Fruit fly (Drosophila melanogaster) whole organism, embryonic: ENCODE results near the gene geko.

Experiments
- BEAF-32 ChIP-seq: fragments of 200-800 bp; sonication (Bioruptor generic); optimal IDR thresholded peaks from 3 replicates; lab custom pipeline; 2017; ENCODE audit warnings: missing biosample characterization, missing genetic modification characterization, mild to moderate bottlenecking, moderate library complexity, missing genetic modification reagents
- CG11696 ChIP-seq: fragments of 200-800 bp; sonication (Bioruptor generic); IDR thresholded peaks from 2 replicates; pipeline ENCODE4 v1.3.6; 2022; ENCODE audit warnings: missing biosample characterization, missing genetic modification characterization
- CG14667 ChIP-seq: fragments of 200-800 bp; sonication (Bioruptor generic); IDR thresholded peaks from 2 replicates; pipeline ENCODE4 v1.3.6; 2022; ENCODE audit warnings: missing biosample characterization, missing genetic modification characterization
- CG15011 ChIP-seq: fragments of 200-800 bp; sonication (Bioruptor generic); optimal IDR thresholded peaks from 3 replicates; lab custom pipeline; 2018; ENCODE audit warnings: missing biosample characterization, mild to moderate bottlenecking, missing genetic modification characterization
- CG17612 ChIP-seq: fragments of 200-800 bp; sonication (Bioruptor generic); IDR thresholded peaks from 2 replicates; pipeline ENCODE4 v1.3.6; 2022; ENCODE audit warnings: missing biosample characterization, missing genetic modification characterization
- CG17802 ChIP-seq: fragments of 200-800 bp; sonication (Bioruptor generic); optimal IDR thresholded peaks from 2 replicates; lab custom pipeline; 2018; ENCODE audit warnings: missing biosample characterization, mild to moderate bottlenecking, missing genetic modification characterization, moderate library complexity
- CG18599 ChIP-seq: fragments of 200-800 bp; sonication (Bioruptor generic); optimal IDR thresholded peaks from 3 replicates; lab custom pipeline; 2017; ENCODE audit warnings: missing biosample characterization, missing genetic modification characterization, mild to moderate bottlenecking, moderate library complexity, missing genetic modification reagents
- CG18619 ChIP-seq: fragments of 200-800 bp; sonication (Bioruptor generic); optimal IDR thresholded peaks from 3 replicates; lab custom pipeline; 2017; ENCODE audit warnings: missing biosample characterization, mild to moderate bottlenecking, missing genetic modification characterization
- CG2129 ChIP-seq: fragments of 200-800 bp; sonication (Bioruptor generic); IDR thresholded peaks from 2 replicates; pipeline ENCODE4 v1.3.6; 2022; ENCODE audit warnings: missing biosample characterization, missing genetic modification characterization; ENCODE audit not compliant: partially characterized antibody
- CG2199 ChIP-seq: fragments of 200-800 bp; sonication (Bioruptor generic); IDR thresholded peaks from 3 replicates; pipeline ENCODE4 v1.3.6; 2022; ENCODE audit warnings: missing biosample characterization, missing genetic modification characterization
- CG31388 ChIP-seq: fragments of 200-800 bp; sonication (Bioruptor generic); optimal IDR thresholded peaks from 2 replicates; lab custom pipeline; 2016; ENCODE audit warnings: missing biosample characterization, missing genetic modification characterization
- CG3163 ChIP-seq: fragments of 200-800 bp; sonication (Bioruptor generic); optimal IDR thresholded peaks from 3 replicates; lab custom pipeline; 2016; ENCODE audit warnings: missing biosample characterization, missing genetic modification characterization
- CG3838 ChIP-seq: fragments of 200-800 bp; sonication (Bioruptor generic); optimal IDR thresholded peaks from 3 replicates; lab custom pipeline; 2016; ENCODE audit warnings: missing biosample characterization, missing genetic modification characterization
- CG6791 ChIP-seq: fragments of 200-800 bp; sonication (Bioruptor generic); IDR thresholded peaks from 3 replicates; pipeline ENCODE4 v1.3.6; 2022; ENCODE audit warnings: missing biosample characterization, missing genetic modification characterization; ENCODE audit not compliant: partially characterized antibody
- CG9876 ChIP-seq: fragments of 200-800 bp; sonication (Bioruptor generic); optimal IDR thresholded peaks from 2 replicates; lab custom pipeline; 2016; ENCODE audit warnings: missing biosample characterization, missing genetic modification characterization
- CTCF ChIP-seq: fragments of 200-800 bp; sonication (Bioruptor generic); optimal IDR thresholded peaks from 2 replicates; lab custom pipeline; 2017; ENCODE audit warnings: missing biosample characterization, mild to moderate bottlenecking, missing genetic modification characterization, moderate library complexity
- Camta ChIP-seq: fragments of 200-800 bp; sonication (Bioruptor generic); optimal IDR thresholded peaks from 2 replicates; lab custom pipeline; 2016; ENCODE audit warnings: missing biosample characterization, missing genetic modification characterization
- Dfd ChIP-seq, 2 experiments: fragments of >200 bp; optimal IDR thresholded peaks; 2 replicates each; lab custom pipeline; 2017; ENCODE audit warnings: missing biosample characterization in 2 of 2, missing genetic modification characterization in 2 of 2
- Drgx ChIP-seq: fragments of 200-800 bp; sonication (Bioruptor generic); IDR thresholded peaks from 2 replicates; pipeline ENCODE4 v1.3.6; 2022; ENCODE audit warnings: missing biosample characterization, missing genetic modification characterization
- Ets65A ChIP-seq: fragments of 200-800 bp; sonication (Bioruptor generic); peaks from one replicate; lab custom pipeline; 2016; ENCODE audit warnings: missing biosample characterization, missing genetic modification characterization
- Gug ChIP-seq: fragments of 200-800 bp; sonication (Bioruptor generic); IDR thresholded peaks from 4 replicates; pipeline ENCODE4 v1.3.6; 2022; ENCODE audit warnings: missing biosample characterization, missing genetic modification characterization
- Hand ChIP-seq: fragments of 200-800 bp; sonication (Bioruptor generic); optimal IDR thresholded peaks from 2 replicates; lab custom pipeline; 2017; ENCODE audit warnings: mild to moderate bottlenecking, missing biosample characterization, missing genetic modification reagents, missing genetic modification characterization
- Meics ChIP-seq: fragments of 200-800 bp; sonication (Bioruptor generic); optimal IDR thresholded peaks from 2 replicates; lab custom pipeline; 2017; ENCODE audit warnings: missing biosample characterization, mild to moderate bottlenecking, missing genetic modification characterization
- NC2β ChIP-seq: fragments of 200-800 bp; sonication (Bioruptor generic); optimal IDR thresholded peaks from 2 replicates; lab custom pipeline; 2016; ENCODE audit warnings: missing biosample characterization, missing genetic modification characterization
- Taf1 ChIP-seq: fragments of 200-800 bp; sonication (Bioruptor generic); IDR thresholded peaks from 2 replicates; pipeline ENCODE4 v1.3.6; 2022; ENCODE audit warnings: missing biosample characterization, missing genetic modification characterization
- amos ChIP-seq: fragments of 200-800 bp; sonication (Bioruptor generic); IDR thresholded peaks from 2 replicates; pipeline ENCODE4 v1.3.6; 2022; ENCODE audit warnings: missing biosample characterization, missing genetic modification characterization; ENCODE audit not compliant: partially characterized antibody
- az2 ChIP-seq: fragments of 200-800 bp; sonication (Bioruptor generic); optimal IDR thresholded peaks from 3 replicates; lab custom pipeline; 2016; ENCODE audit warnings: missing biosample characterization, missing genetic modification characterization
- bab2 ChIP-seq: fragments of 200-800 bp; sonication (Bioruptor generic); optimal IDR thresholded peaks from 2 replicates; lab custom pipeline; 2016; ENCODE audit warnings: missing biosample characterization, missing genetic modification characterization
- chm ChIP-seq: fragments of 200-800 bp; sonication (Bioruptor generic); IDR thresholded peaks from 2 replicates; pipeline ENCODE4 v1.3.6; 2022; ENCODE audit warnings: missing biosample characterization, missing genetic modification characterization
- danr ChIP-seq: fragments of 200-800 bp; sonication (Bioruptor generic); IDR thresholded peaks from 2 replicates; pipeline ENCODE4 v1.3.6; 2022; ENCODE audit warnings: missing biosample characterization, missing genetic modification characterization
- dimm ChIP-seq: fragments of 200-800 bp; sonication (Bioruptor generic); IDR thresholded peaks from 2 replicates; pipeline ENCODE4 v1.3.6; 2022; ENCODE audit warnings: missing biosample characterization, missing genetic modification characterization
- dpn ChIP-seq, 2 experiments: fragments of 200-800 bp; sonication (Bioruptor generic); optimal IDR thresholded peaks; 3 replicates each; lab custom pipeline; 2016; ENCODE audit warnings: missing biosample characterization in 2 of 2, missing genetic modification characterization in 2 of 2
- fd3F ChIP-seq: fragments of 200-800 bp; sonication (Bioruptor generic); optimal IDR thresholded peaks from 2 replicates; lab custom pipeline; 2018; ENCODE audit warnings: missing biosample characterization, mild to moderate bottlenecking, missing genetic modification characterization, moderate library complexity
- fd64A ChIP-seq: fragments of 200-800 bp; sonication (Bioruptor generic); optimal IDR thresholded peaks from 3 replicates; lab custom pipeline; 2018; ENCODE audit warnings: missing biosample characterization, mild to moderate bottlenecking, missing genetic modification characterization
- gce ChIP-seq: fragments of 200-800 bp; sonication (Bioruptor generic); IDR thresholded peaks from 3 replicates; pipeline ENCODE4 v1.3.6; 2022; ENCODE audit warnings: missing biosample characterization, missing genetic modification characterization
- gcm2 ChIP-seq: fragments of 200-800 bp; sonication (Bioruptor generic); optimal IDR thresholded peaks from 2 replicates; lab custom pipeline; 2016; ENCODE audit warnings: missing biosample characterization, missing genetic modification characterization
- gem ChIP-seq: fragments of 200-800 bp; sonication (Bioruptor generic); optimal IDR thresholded peaks from 2 replicates; lab custom pipeline; 2019; ENCODE audit warnings: missing biosample characterization, mild to moderate bottlenecking, missing genetic modification characterization, moderate library complexity
- gsb ChIP-seq: fragments of 200-800 bp; sonication (Bioruptor generic); IDR thresholded peaks from 2 replicates; pipeline ENCODE4 v1.3.6; 2022; ENCODE audit warnings: missing biosample characterization, missing genetic modification characterization
- ham ChIP-seq: fragments of 200-800 bp; sonication (Bioruptor generic); IDR thresholded peaks from 2 replicates; pipeline ENCODE4 v1.3.6; 2022; ENCODE audit warnings: missing biosample characterization, missing genetic modification characterization
- lab ChIP-seq: fragments of 200-800 bp; sonication (Bioruptor generic); optimal IDR thresholded peaks from 3 replicates; lab custom pipeline; 2017; ENCODE audit warnings: missing biosample characterization, missing genetic modification characterization, mild to moderate bottlenecking, moderate library complexity, missing genetic modification reagents
- maf-S ChIP-seq: fragments of 200-800 bp; sonication (Bioruptor generic); optimal IDR thresholded peaks from 2 replicates; lab custom pipeline; 2016; ENCODE audit warnings: missing biosample characterization, missing genetic modification characterization
- mirr ChIP-seq: fragments of 200-800 bp; sonication (Bioruptor generic); optimal IDR thresholded peaks from 3 replicates; lab custom pipeline; 2018; ENCODE audit warnings: missing biosample characterization, mild to moderate bottlenecking, missing genetic modification characterization
- otp ChIP-seq: fragments of 200-800 bp; sonication (Bioruptor generic); IDR thresholded peaks from 3 replicates; pipeline ENCODE4, ENCODE4 v1.3.6; 2022; ENCODE audit warnings: missing biosample characterization, missing genetic modification characterization
- sens-2 ChIP-seq: fragments of 200-800 bp; sonication (Bioruptor generic); IDR thresholded peaks from 2 replicates; pipeline ENCODE4 v1.3.6; 2022; ENCODE audit warnings: missing biosample characterization, missing genetic modification characterization
- sima ChIP-seq: fragments of 200-800 bp; sonication (Bioruptor generic); optimal IDR thresholded peaks from 2 replicates; lab custom pipeline; 2016; ENCODE audit warnings: missing biosample characterization, missing genetic modification characterization
- sr ChIP-seq: fragments of 200-800 bp; sonication (Bioruptor generic); IDR thresholded peaks from 3 replicates; pipeline ENCODE4 v1.3.6; 2022; ENCODE audit warnings: missing biosample characterization, missing genetic modification characterization
- tap ChIP-seq: fragments of 200-800 bp; optimal IDR thresholded peaks from 3 replicates; lab custom pipeline; 2019; ENCODE audit warnings: missing biosample characterization, mild to moderate bottlenecking, missing genetic modification characterization, moderate library complexity
- tgo ChIP-seq: fragments of 200-800 bp; sonication (Bioruptor generic); IDR thresholded peaks from 3 replicates; pipeline ENCODE4 v1.3.6; 2022; ENCODE audit warnings: missing biosample characterization, missing genetic modification characterization
- tx ChIP-seq: fragments of 200-800 bp; sonication (Bioruptor generic); optimal IDR thresholded peaks from 2 replicates; lab custom pipeline; 2016; ENCODE audit warnings: missing biosample characterization, missing genetic modification characterization

geko gene

dm6 chr3L:18179564-18180201 lies 40.5 kb downstream of the geko start (continued):
- TF ChIP-seq dimm (GFP tag; lab: Robert Waterston, UW) (no peak), CG2129 (GFP tag; lab: Robert Waterston, UW) (no peak), sima (no peak), Camta (GFP tag; lab: Kevin White, UChicago) (no peak), dpn (GFP tag; optimal IDR thresholded peaks at IDR 0.05; lab: Kevin White, UChicago) (no peak), CG18599 (GFP tag; lab: Kevin White, UChicago) (peak; percentile 14), CG15011 (peak; percentile 13), BEAF-32 (no peak), CG18619 (GFP tag; lab: Kevin White, UChicago) (peak; percentile 27), Gug (GFP tag; lab: Robert Waterston, UW) (no peak), sens-2 (GFP tag; lab: Robert Waterston, UW) (0 out of 2 replicates have a peak, but pooled peaks have one; percentile 17), CG31388 (GFP tag; lab: Kevin White, UChicago) (no peak), Hand (GFP tag; lab: Kevin White, UChicago) (no peak), az2 (GFP tag; lab: Kevin White, UChicago) (no peak), fd3F (GFP tag; lab: Kevin White, UChicago) (no peak), lab (GFP tag; lab: Kevin White, UChicago) (peak; percentile 66), gem (tag; lab: Kevin White, UChicago) (peak; percentile 21), danr (GFP tag; lab: Robert Waterston, UW) (no peak)

DNA sequence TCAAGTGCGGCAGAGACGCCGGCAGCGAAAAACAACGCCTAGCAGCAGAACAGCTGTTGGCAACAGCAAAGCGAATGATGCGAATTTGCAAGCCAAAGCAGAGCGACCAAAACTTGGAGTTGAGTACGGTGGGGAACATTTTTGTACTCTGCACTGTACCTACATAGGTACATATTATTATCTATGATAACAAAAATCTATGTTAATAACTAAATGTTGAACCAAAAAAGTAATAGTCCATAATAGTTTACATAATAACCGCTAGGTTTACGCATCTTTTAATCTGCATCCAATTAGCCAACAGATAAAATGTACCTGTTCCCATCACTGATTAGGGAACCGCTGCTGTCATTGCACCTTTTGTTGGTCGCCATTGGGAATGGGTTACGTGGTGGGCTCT lies 42.7 kb downstream of the geko start:
- TF ChIP-seq Taf1 (no peak), Meics (GFP tag; lab: Kevin White, UChicago) (no peak), CG11696 (no peak), CTCF (GFP tag; lab: Kevin White, UChicago) (no peak), Dfd (GFP tag; optimal IDR thresholded peaks at IDR 0.05; lab: Kevin White, UChicago) (no peak), CG3838 (no peak), otp (GFP tag; lab: Robert Waterston, UW) (no peak)

DNA sequence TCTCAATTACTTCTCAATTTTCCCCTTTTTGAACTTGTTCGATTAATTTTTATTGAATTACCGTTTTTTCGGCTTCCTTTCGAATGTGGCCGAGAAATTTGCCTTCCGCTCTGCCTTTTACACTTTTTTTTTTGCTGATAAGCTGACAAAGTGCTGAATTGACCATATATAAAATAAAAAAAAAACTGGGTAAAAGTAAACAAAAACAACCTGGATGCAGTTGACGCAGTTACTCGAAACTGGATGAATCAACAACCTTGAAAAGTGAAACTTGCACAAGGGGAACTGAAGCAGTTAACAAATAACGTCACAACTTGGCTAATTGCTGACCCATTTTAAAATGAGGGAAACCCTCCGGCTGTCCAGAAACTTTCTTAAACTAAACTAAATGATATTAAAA lies 44.7 kb downstream of the geko start:
- no peak for TF ChIP-seq CG17802 (tag; lab: Kevin White, UChicago)
- TF ChIP-seq Hand (GFP tag; lab: Kevin White, UChicago), result no peak
- TF ChIP-seq CG9876 (GFP tag; lab: Kevin White, UChicago), result no peak
- TF ChIP-seq ham (GFP tag; lab: Robert Waterston, UW), result no peak
- no peak for TF ChIP-seq mirr (GFP tag; lab: Kevin White, UChicago)
- no peak for TF ChIP-seq gcm2 (GFP tag; lab: Kevin White, UChicago)

DNA sequence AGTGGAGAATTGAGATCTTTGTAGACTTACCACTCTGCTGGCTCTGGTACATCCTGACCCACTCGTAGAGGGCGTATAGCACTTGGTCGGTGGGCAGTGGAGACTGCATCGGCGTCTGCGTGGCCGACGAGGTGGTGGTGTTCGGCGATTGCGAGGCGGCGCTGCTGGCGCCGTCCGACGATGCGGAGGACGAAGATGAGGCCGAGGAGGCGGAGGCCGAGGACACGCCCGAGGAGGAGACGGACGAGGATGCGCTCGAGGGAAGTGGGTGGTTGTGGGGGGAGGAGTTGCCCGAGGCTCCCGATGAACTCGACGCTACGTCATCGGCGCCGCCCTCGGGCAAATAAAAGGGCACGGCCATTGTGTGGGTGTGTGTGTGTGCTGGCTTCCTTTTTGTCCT lies 45.6 kb downstream of the geko start:
- TF ChIP-seq bab2 (GFP tag; lab: Kevin White, UChicago) (no peak), CG6791 (GFP tag; lab: Robert Waterston, UW) (0 out of 3 replicates have a peak, but pooled peaks have one; percentile 41), fd64A (GFP tag; lab: Kevin White, UChicago) (no peak), gce (GFP tag; lab: Robert Waterston, UW) (no peak), amos (GFP tag; lab: Robert Waterston, UW) (no peak), Drgx (GFP tag; lab: Robert Waterston, UW) (no peak), Ets65A (peak; percentile 50), tx (GFP tag; lab: Kevin White, UChicago) (no peak), CG14667 (GFP tag; lab: Robert Waterston, UW) (no peak), maf-S (GFP tag; lab: Kevin White, UChicago) (no peak), CG2199 (no peak), CG3163 (no peak), gsb (GFP tag; lab: Robert Waterston, UW) (0 out of 2 replicates have a peak, but pooled peaks have one; percentile 8), tgo (GFP tag; lab: Robert Waterston, UW) (no peak), CG17612 (no peak), tap (tag; lab: Kevin White, UChicago) (no peak), sr (GFP tag; lab: Robert Waterston, UW) (no peak), chm (GFP tag; lab: Robert Waterston, UW) (0 out of 2 replicates have a peak, but pooled peaks have one; percentile 53), NC2β (GFP tag; lab: Kevin White, UChicago) (no peak)
